Fruit fly (Drosophila melanogaster) whole organism, wandering third instar larva: ENCODE data around the gene CG7685.

Experiments
- Dfd ChIP-seq: fragments of >200 bp; optimal IDR thresholded peaks from 2 replicates; lab custom pipeline; 2017; ENCODE audit warnings: missing biosample characterization, missing genetic modification characterization
- Dif ChIP-seq: fragments of 200-275, 200-300 bp; sonication (Bioruptor generic); optimal IDR thresholded peaks from 2 replicates; lab custom pipeline; 2018; ENCODE audit warnings: missing biosample characterization, missing genetic modification characterization; ENCODE audit not compliant: partially characterized antibody
- Hr78 ChIP-seq: fragments of >200 bp; optimal IDR thresholded peaks from 2 replicates; lab custom pipeline; 2017; ENCODE audit warnings: missing biosample characterization, missing genetic modification characterization
- Jra ChIP-seq: sonication (Bioruptor generic); optimal IDR thresholded peaks from 2 replicates; lab custom pipeline; 2016; ENCODE audit warnings: missing biosample characterization, missing genetic modification characterization
- Vsx2 ChIP-seq: fragments of 200-300, 225-300 bp; sonication (Bioruptor generic); optimal IDR thresholded peaks from 2 replicates; lab custom pipeline; 2018; ENCODE audit warnings: missing biosample characterization, missing genetic modification characterization; ENCODE audit not compliant: partially characterized antibody
- br ChIP-seq: fragments of 200-800 bp; sonication (Bioruptor generic); optimal IDR thresholded peaks from 2 replicates; lab custom pipeline; 2016; ENCODE audit warnings: missing biosample characterization, missing genetic modification characterization
- brk ChIP-seq: fragments of 200-800 bp; sonication (Bioruptor generic); optimal IDR thresholded peaks from 2 replicates; lab custom pipeline; 2016; ENCODE audit warnings: missing biosample characterization, mild to moderate bottlenecking, missing genetic modification characterization
- fru ChIP-seq: fragments of 200-800 bp; sonication (Bioruptor generic); optimal IDR thresholded peaks from 3 replicates; lab custom pipeline; 2016; ENCODE audit warnings: missing biosample characterization, mild to moderate bottlenecking, missing genetic modification characterization
- h ChIP-seq: fragments of 200-800 bp; sonication (Bioruptor generic); optimal IDR thresholded peaks from 3 replicates; lab custom pipeline; 2016; ENCODE audit warnings: missing biosample characterization, mild to moderate bottlenecking, missing genetic modification characterization
- jim ChIP-seq: fragments of 175-275, 200-325 bp; sonication (Bioruptor generic); optimal IDR thresholded peaks from 2 replicates; lab custom pipeline; 2016; ENCODE audit warnings: missing biosample characterization, mild to moderate bottlenecking, missing genetic modification characterization
- rgr ChIP-seq: fragments of 200-800 bp; sonication (Bioruptor generic); optimal IDR thresholded peaks from 3 replicates; lab custom pipeline; 2016; ENCODE audit warnings: missing biosample characterization, mild to moderate bottlenecking, missing genetic modification characterization

- TF ChIP-seq Dfd (GFP tag; lab: Kevin White, UChicago): no peak
- no peak for TF ChIP-seq br (GFP tag; lab: Kevin White, UChicago)
- TF ChIP-seq Dif (GFP tag; lab: Kevin White, UChicago): no peak
- TF ChIP-seq Vsx2: no peak
- TF ChIP-seq Jra: no peak
- TF ChIP-seq Hr78: no peak
- TF ChIP-seq rgr: no peak
- no peak for TF ChIP-seq brk (GFP tag; lab: Kevin White, UChicago)
- TF ChIP-seq h (GFP tag; lab: Kevin White, UChicago): no peak
- TF ChIP-seq jim (GFP tag; lab: Kevin White, UChicago): no peak
- no peak for TF ChIP-seq fru (GFP tag; lab: Kevin White, UChicago)
Observed at dm6 chr3R:18368595-18368994, 36.1 kb upstream of the CG7685 start.
